Fruit fly (Drosophila melanogaster): ENCODE measurements around the gene bin.

dm6 chr3L:6978030-6978683 is 12.3 kb upstream of the bin start:
- no peak for TF ChIP-seq usp (GFP tag; optimal IDR thresholded peaks at IDR 0.05)
- TF ChIP-seq pan (optimal IDR thresholded peaks at IDR 0.05) = no peak
- no peak for TF ChIP-seq Hr78 (GFP tag; optimal IDR thresholded peaks at IDR 0.05)
- TF ChIP-seq h (GFP tag; optimal IDR thresholded peaks at IDR 0.05) = no peak
- no peak for TF ChIP-seq dl (GFP tag; optimal IDR thresholded peaks at IDR 0.05; ENCODE audit: insufficient read depth in 1 of 2, partially characterized antibody in 2 of 2)
- TF ChIP-seq psq (GFP tag; optimal IDR thresholded peaks at IDR 0.05) = no peak
- TF ChIP-seq Hr83 (GFP tag; optimal IDR thresholded peaks at IDR 0.05; ENCODE audit: poor library complexity, severe bottlenecking) = no peak
- TF ChIP-seq Hnf4 (GFP tag; optimal IDR thresholded peaks at IDR 0.05) = no peak
- no peak for TF ChIP-seq Rel (GFP tag; optimal IDR thresholded peaks at IDR 0.05)
- no peak for TF ChIP-seq Rel (tag; optimal IDR thresholded peaks at IDR 0.05)
- TF ChIP-seq rgr (GFP tag; optimal IDR thresholded peaks at IDR 0.05) = no peak
- TF ChIP-seq woc (GFP tag; optimal IDR thresholded peaks at IDR 0.05) = no peak
- TF ChIP-seq ey (GFP tag; optimal IDR thresholded peaks at IDR 0.05) = no peak
